Worm (Caenorhabditis elegans): Measurements from ENCODE around the gene C35B1.8.

DNA sequence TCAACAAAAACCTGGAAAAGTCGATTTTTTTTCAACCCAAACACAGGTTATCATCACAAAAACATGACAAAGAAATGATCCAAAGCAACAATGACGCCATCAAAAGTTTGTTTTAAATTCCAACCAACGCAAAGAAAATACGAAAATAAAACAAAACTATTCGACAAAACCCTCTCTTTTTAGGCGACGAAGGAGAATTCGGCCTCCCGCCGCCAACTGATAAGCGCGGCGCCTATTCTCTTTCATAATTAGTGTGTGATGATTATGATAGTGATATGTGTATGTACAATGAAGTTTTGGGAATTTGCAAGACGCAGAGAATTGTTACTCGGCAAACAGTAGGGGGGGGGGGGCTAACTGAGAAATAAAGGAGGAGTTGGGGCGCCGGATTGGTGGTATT, 49.5 kb downstream of the C35B1.8 start:
- TF ChIP-seq dao-5 (tag; optimal IDR thresholded peaks at IDR 0.05) (no peak), him-1 (tag; optimal IDR thresholded peaks at IDR 0.05) (no peak), W03F9.2 (tag; optimal IDR thresholded peaks at IDR 0.05) (no peak)

Data from whole organism, L4/young adult.